Fruit fly (Drosophila melanogaster) whole organism, embryonic: ENCODE measurements around the gene Cpr11A.

Source experiments
- BEAF-32 ChIP-seq: fragments of 200-800 bp; sonication (Bioruptor generic); optimal IDR thresholded peaks from 3 replicates; lab custom pipeline; 2017; ENCODE audit warnings: missing biosample characterization, missing genetic modification characterization, mild to moderate bottlenecking, moderate library complexity, missing genetic modification reagents
- CG10431 ChIP-seq: fragments of 200-800 bp; sonication (Bioruptor generic); optimal IDR thresholded peaks from 3 replicates; lab custom pipeline; 2018; ENCODE audit warnings: missing biosample characterization, mild to moderate bottlenecking, missing genetic modification characterization
- CG10979 ChIP-seq: fragments of 200-800 bp; sonication (Bioruptor generic); optimal IDR thresholded peaks from 2 replicates; lab custom pipeline; 2018; ENCODE audit warnings: missing biosample characterization, mild to moderate bottlenecking, missing genetic modification characterization, moderate library complexity
- CG11247 ChIP-seq: fragments of 200-800 bp; sonication (Bioruptor generic); IDR thresholded peaks from 2 replicates; pipeline ENCODE4 v1.3.6; 2022; ENCODE audit warnings: missing biosample characterization, missing genetic modification characterization
- CG12942 ChIP-seq: fragments of 200-800 bp; sonication (Bioruptor generic); optimal IDR thresholded peaks from 3 replicates; lab custom pipeline; 2016; ENCODE audit warnings: missing biosample characterization, missing genetic modification characterization
- CG13287 ChIP-seq: fragments of 200-800 bp; sonication (Bioruptor generic); IDR thresholded peaks from 2 replicates; pipeline ENCODE4 v1.3.6; 2022; ENCODE audit warnings: missing biosample characterization, missing genetic modification characterization; ENCODE audit not compliant: partially characterized antibody
- CG14965 ChIP-seq: fragments of 200-800 bp; sonication (Bioruptor generic); optimal IDR thresholded peaks from 2 replicates; lab custom pipeline; 2016; ENCODE audit warnings: missing biosample characterization, missing genetic modification characterization, borderline replicate concordance
- CG15073 ChIP-seq: fragments of 200-800 bp; sonication (Bioruptor generic); optimal IDR thresholded peaks from 2 replicates; lab custom pipeline; 2016; ENCODE audit warnings: missing biosample characterization, missing genetic modification characterization
- CG1603 ChIP-seq: fragments of 200-800 bp; sonication (Bioruptor generic); optimal IDR thresholded peaks from 2 replicates; lab custom pipeline; 2019; ENCODE audit warnings: missing biosample characterization, mild to moderate bottlenecking, missing genetic modification characterization, moderate library complexity
- CG17361 ChIP-seq: fragments of 200-800 bp; sonication (Bioruptor generic); IDR thresholded peaks from 3 replicates; pipeline ENCODE4 v1.3.6; 2022; ENCODE audit warnings: missing biosample characterization, missing genetic modification characterization
- CG18262 ChIP-seq: fragments of 200-800 bp; optimal IDR thresholded peaks from 3 replicates; lab custom pipeline; 2019; ENCODE audit warnings: missing biosample characterization, mild to moderate bottlenecking, missing genetic modification characterization, moderate library complexity
- CG1832 ChIP-seq: fragments of 200-800 bp; sonication (Bioruptor generic); optimal IDR thresholded peaks from 2 replicates; lab custom pipeline; 2017; ENCODE audit warnings: missing biosample characterization, mild to moderate bottlenecking, missing genetic modification characterization, inconsistent platforms
- CG2712 ChIP-seq: fragments of 200-800 bp; optimal IDR thresholded peaks from 3 replicates; lab custom pipeline; 2019; ENCODE audit warnings: missing biosample characterization, mild to moderate bottlenecking, missing genetic modification characterization, moderate library complexity
- CG31224 ChIP-seq: fragments of 200-800 bp; sonication (Bioruptor generic); IDR thresholded peaks from 2 replicates; pipeline ENCODE4 v1.3.6; 2022; ENCODE audit warnings: missing biosample characterization, missing genetic modification characterization
- CG32532 ChIP-seq: fragments of 200-800 bp; sonication (Bioruptor generic); IDR thresholded peaks from 2 replicates; pipeline ENCODE4 v1.3.6; 2022; ENCODE audit warnings: missing biosample characterization, missing genetic modification characterization
- CG32772 ChIP-seq: fragments of 200-800 bp; sonication (Bioruptor generic); IDR thresholded peaks from 2 replicates; pipeline ENCODE4 v1.3.6; 2022; ENCODE audit warnings: missing biosample characterization, missing genetic modification characterization
- CG3281 ChIP-seq: fragments of 200-800 bp; sonication (Bioruptor generic); optimal IDR thresholded peaks from 3 replicates; lab custom pipeline; 2017; ENCODE audit warnings: missing biosample characterization, mild to moderate bottlenecking, missing genetic modification characterization
- CG4328 ChIP-seq: fragments of 200-800 bp; sonication (Bioruptor generic); optimal IDR thresholded peaks from 3 replicates; lab custom pipeline; 2017; ENCODE audit warnings: missing biosample characterization, missing genetic modification reagents, missing genetic modification characterization
- CG4360 ChIP-seq: fragments of 200-800 bp; sonication (Bioruptor generic); IDR thresholded peaks from 2 replicates; pipeline ENCODE4 v1.3.6; 2022; ENCODE audit warnings: missing biosample characterization, missing genetic modification characterization
- CG4730 ChIP-seq: fragments of 200-800 bp; sonication (Bioruptor generic); IDR thresholded peaks from 2 replicates; pipeline ENCODE4 v1.3.6; 2022; ENCODE audit warnings: missing biosample characterization, missing genetic modification characterization
- CG7839 ChIP-seq: fragments of 200-800 bp; sonication (Bioruptor generic); optimal IDR thresholded peaks from 3 replicates; lab custom pipeline; 2018; ENCODE audit warnings: missing biosample characterization, mild to moderate bottlenecking, missing genetic modification characterization, moderate library complexity
- Elba2 ChIP-seq: fragments of 200-800 bp; sonication (Bioruptor generic); optimal IDR thresholded peaks from 3 replicates; lab custom pipeline; 2016; ENCODE audit warnings: missing biosample characterization, missing genetic modification characterization
- PHDP ChIP-seq: fragments of 200-800 bp; sonication (Bioruptor generic); optimal IDR thresholded peaks from 3 replicates; lab custom pipeline; 2018; ENCODE audit warnings: missing biosample characterization, mild to moderate bottlenecking, missing genetic modification characterization, moderate library complexity
- Ptx1 ChIP-seq: fragments of 200-800 bp; sonication (Bioruptor generic); IDR thresholded peaks from 2 replicates; pipeline ENCODE4 v1.3.6; 2022; ENCODE audit warnings: missing biosample characterization, missing genetic modification characterization
- Xrp1 ChIP-seq: fragments of 200-800 bp; sonication (Bioruptor generic); IDR thresholded peaks from 2 replicates; pipeline ENCODE4 v1.3.6; 2022; ENCODE audit warnings: missing biosample characterization, missing genetic modification characterization
- aop ChIP-seq: fragments of 200-800 bp; sonication (Bioruptor generic); IDR thresholded peaks from 2 replicates; pipeline ENCODE4 v1.3.6; 2022; ENCODE audit warnings: missing biosample characterization, missing genetic modification characterization
- az2 ChIP-seq: fragments of 200-800 bp; sonication (Bioruptor generic); optimal IDR thresholded peaks from 3 replicates; lab custom pipeline; 2016; ENCODE audit warnings: missing biosample characterization, missing genetic modification characterization
- br ChIP-seq: fragments of >200 bp; optimal IDR thresholded peaks from 2 replicates; lab custom pipeline; 2017
- bsh ChIP-seq, 2 experiments: fragments of 200-800 bp; sonication (Bioruptor generic); optimal IDR thresholded peaks; 2 replicates each; lab custom pipeline; 2017 to 2018; ENCODE audit warnings: mild to moderate bottlenecking in 2 of 2, missing biosample characterization in 2 of 2, missing genetic modification characterization in 2 of 2, moderate library complexity in 1 of 2
- dimm ChIP-seq: fragments of 200-800 bp; sonication (Bioruptor generic); IDR thresholded peaks from 2 replicates; pipeline ENCODE4 v1.3.6; 2022; ENCODE audit warnings: missing biosample characterization, missing genetic modification characterization
- fd3F ChIP-seq: fragments of 200-800 bp; sonication (Bioruptor generic); optimal IDR thresholded peaks from 2 replicates; lab custom pipeline; 2018; ENCODE audit warnings: missing biosample characterization, mild to moderate bottlenecking, missing genetic modification characterization, moderate library complexity
- hb ChIP-seq: fragments of 200-800 bp; sonication (Bioruptor generic); IDR thresholded peaks from 3 replicates; pipeline ENCODE4 v1.3.6; 2022; ENCODE audit warnings: missing biosample characterization, missing genetic modification characterization; ENCODE audit not compliant: partially characterized antibody
- hth ChIP-seq: fragments of >200 bp; optimal IDR thresholded peaks from 2 replicates; lab custom pipeline; 2017; ENCODE audit warnings: inconsistent platforms
- jing ChIP-seq: fragments of 200-800 bp; sonication (Bioruptor generic); optimal IDR thresholded peaks from 2 replicates; lab custom pipeline; 2018; ENCODE audit warnings: missing biosample characterization, mild to moderate bottlenecking, missing genetic modification characterization
- jumu ChIP-seq: fragments of 200-800 bp; sonication (Bioruptor generic); optimal IDR thresholded peaks from 3 replicates; lab custom pipeline; 2016; ENCODE audit warnings: missing biosample characterization, missing genetic modification characterization
- ken ChIP-seq: fragments of 200-800 bp; sonication (Bioruptor generic); IDR thresholded peaks from 3 replicates; pipeline ENCODE4 v1.3.6; 2022; ENCODE audit warnings: missing biosample characterization, missing genetic modification characterization
- kni ChIP-seq: fragments of 200-800 bp; sonication (Bioruptor generic); optimal IDR thresholded peaks from 3 replicates; lab custom pipeline; 2017; ENCODE audit warnings: mild to moderate bottlenecking, missing biosample characterization, missing genetic modification reagents, missing genetic modification characterization
- lbe ChIP-seq: fragments of 200-800 bp; sonication (Bioruptor generic); optimal IDR thresholded peaks from 2 replicates; lab custom pipeline; 2016; ENCODE audit warnings: missing biosample characterization, mild to moderate bottlenecking, missing genetic modification characterization
- lmd ChIP-seq: fragments of 200-800 bp; sonication (Bioruptor generic); IDR thresholded peaks from 2 replicates; pipeline ENCODE4 v1.3.6; 2022; ENCODE audit warnings: missing biosample characterization, missing genetic modification characterization
- nmo ChIP-seq: fragments of 200-800 bp; sonication (Bioruptor generic); optimal IDR thresholded peaks from 2 replicates; lab custom pipeline; 2018; ENCODE audit warnings: missing biosample characterization, mild to moderate bottlenecking, missing genetic modification characterization, moderate library complexity
- pan ChIP-seq, 4 experiments: fragments of >200 bp in 3 of 4; fragments of 200-800 bp in 1 of 4; sonication (Bioruptor generic) in 1 of 4; optimal IDR thresholded peaks in 3 of 4; IDR thresholded peaks in 1 of 4; 2 replicates each; pipeline versions ENCODE4 v1.3.6 to Lab custom; 2017 to 2022; ENCODE audit warnings: missing biosample characterization in 2 of 4, missing genetic modification characterization in 2 of 4, mixed read lengths in 1 of 4
- phol ChIP-seq: fragments of 200-800 bp; sonication (Bioruptor generic); optimal IDR thresholded peaks from 3 replicates; lab custom pipeline; 2018; ENCODE audit warnings: missing biosample characterization, mild to moderate bottlenecking, missing genetic modification characterization, moderate library complexity
- sd ChIP-seq: fragments of 200-800 bp; sonication (Bioruptor generic); optimal IDR thresholded peaks from 3 replicates; lab custom pipeline; 2018; ENCODE audit warnings: missing biosample characterization, mild to moderate bottlenecking, missing genetic modification characterization, moderate library complexity
- sens ChIP-seq: fragments of 200-800 bp; sonication (Bioruptor generic); peaks from one replicate; lab custom pipeline; 2016; ENCODE audit warnings: missing biosample characterization, missing genetic modification characterization
- tll ChIP-seq, 2 experiments: fragments of 200-800 bp in 1 of 2; fragments of >200 bp in 1 of 2; sonication (Bioruptor generic) in 1 of 2; optimal IDR thresholded peaks; 2 replicates each; lab custom pipeline; 2017 to 2019; ENCODE audit warnings: missing biosample characterization in 2 of 2, missing genetic modification characterization in 2 of 2, mild to moderate bottlenecking in 1 of 2, moderate library complexity in 1 of 2
- ttk ChIP-seq: fragments of 200-800 bp; sonication (Bioruptor generic); IDR thresholded peaks from 2 replicates; pipeline ENCODE4 v2.1.2; 2022; ENCODE audit warnings: missing biosample characterization, missing genetic modification characterization
- zen ChIP-seq: fragments of 200-800 bp; sonication (Bioruptor generic); optimal IDR thresholded peaks from 3 replicates; lab custom pipeline; 2018; ENCODE audit warnings: missing biosample characterization, mild to moderate bottlenecking, missing genetic modification characterization, moderate library complexity
- zfh2 ChIP-seq: fragments of 200-800 bp; sonication (Bioruptor generic); optimal IDR thresholded peaks from 2 replicates; lab custom pipeline; 2016; ENCODE audit warnings: missing biosample characterization, missing genetic modification characterization

Cpr11A gene

DNA sequence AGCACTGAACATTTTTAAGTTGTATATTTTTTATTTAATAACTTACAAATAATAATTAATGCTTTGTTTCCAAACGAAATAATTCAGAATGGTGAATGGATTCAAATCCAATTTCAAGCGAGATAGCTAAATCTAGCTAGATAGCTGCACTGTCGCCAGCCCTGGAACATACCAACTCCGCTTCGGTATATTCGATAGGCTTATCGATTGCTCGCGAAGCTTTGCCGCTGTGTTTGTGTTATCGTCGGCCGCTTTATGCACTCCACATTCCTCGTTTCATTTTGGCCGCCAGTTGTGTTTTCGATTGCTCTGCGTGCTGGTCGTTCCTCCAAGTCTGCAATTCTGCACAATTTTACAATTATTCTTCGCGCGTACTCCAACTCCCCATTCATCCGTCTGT is 10.2 kb downstream of the Cpr11A start, which contains the start of gene mdu (continued):
- peak; percentile 47 for TF ChIP-seq phol
- TF ChIP-seq kni (GFP tag; lab: Kevin White, UChicago): no peak
- 0 out of 2 replicates have a peak, but pooled peaks have one; percentile 35 for TF ChIP-seq CG32532 (GFP tag; lab: Robert Waterston, UW)
- TF ChIP-seq hb: 0 out of 3 replicates have a peak, but pooled peaks have one; percentile 65
- peak; percentile 83 for TF ChIP-seq sd (tag; lab: Kevin White, UChicago)
- peak; percentile 46 for TF ChIP-seq CG7839 (tag; lab: Kevin White, UChicago)
- TF ChIP-seq BEAF-32 (GFP tag; lab: Kevin White, UChicago): peak; percentile 61
- peak; percentile 8 for TF ChIP-seq CG12942 (GFP tag; lab: Kevin White, UChicago)
- TF ChIP-seq dimm (GFP tag; lab: Robert Waterston, UW): no peak
- TF ChIP-seq az2: peak; percentile 23
- TF ChIP-seq zfh2 (GFP tag; lab: Kevin White, UChicago): peak; percentile 4
- peak; percentile 49 for TF ChIP-seq Elba2 (GFP tag; lab: Kevin White, UChicago)
- TF ChIP-seq lmd (GFP tag; lab: Robert Waterston, UW): peak; percentile 41; the same call in 1 of the 2 replicates
- no peak for TF ChIP-seq CG14965 (GFP tag; lab: Kevin White, UChicago)
- no peak for TF ChIP-seq jing
- TF ChIP-seq, all 482 proteins: peak for 109

DNA sequence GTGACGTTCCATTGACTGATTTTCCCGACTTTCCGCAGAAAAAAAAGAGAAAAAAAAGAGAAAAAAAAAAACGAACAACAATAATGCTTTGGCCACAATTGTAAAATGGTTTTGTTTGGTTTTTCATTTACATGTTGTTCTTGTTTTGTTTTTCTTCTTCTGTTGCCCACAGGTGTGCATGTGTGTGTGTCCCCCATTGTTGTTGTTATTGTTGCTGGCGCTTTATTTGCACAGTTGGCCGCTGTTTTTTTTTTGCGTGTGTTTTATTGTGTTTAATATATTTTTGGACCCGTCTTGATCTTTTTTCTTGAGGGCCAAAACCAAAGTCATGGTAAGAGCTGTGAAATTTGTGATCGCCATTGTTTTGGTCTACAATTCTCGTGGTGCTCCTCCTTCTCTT is 11.3 kb downstream of the Cpr11A start:
- TF ChIP-seq zen (tag; lab: Kevin White, UChicago): no peak
- no peak for TF ChIP-seq CG11247
- peak; percentile 2 for TF ChIP-seq sens (GFP tag; lab: Kevin White, UChicago)
- no peak for TF ChIP-seq nmo
- TF ChIP-seq CG1832 (GFP tag; lab: Kevin White, UChicago): no peak
- no peak for TF ChIP-seq CG1603
- TF ChIP-seq CG15073 (GFP tag; lab: Kevin White, UChicago): no peak
- no peak for TF ChIP-seq CG3281

DNA sequence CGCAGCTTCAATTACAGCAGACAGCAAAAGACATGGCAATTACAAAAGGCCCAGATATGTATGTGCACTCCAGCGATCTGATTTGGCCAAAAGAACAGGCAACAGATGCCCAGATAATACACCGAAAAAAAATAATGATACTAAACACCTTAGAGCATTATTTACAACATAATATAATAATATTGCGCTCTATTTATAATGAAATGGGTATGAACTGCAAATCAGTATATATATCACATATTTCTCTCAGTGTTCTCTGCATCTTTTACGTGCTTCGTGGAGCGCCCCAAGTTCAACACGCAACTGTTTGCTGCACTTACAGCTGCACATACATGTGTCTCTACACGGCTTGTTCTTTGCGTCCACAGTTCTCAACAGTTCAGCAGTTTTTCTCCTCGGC is 20.8 kb downstream of the Cpr11A start:
- TF ChIP-seq bsh (GFP tag; optimal IDR thresholded peaks at IDR 0.05; lab: Kevin White, UChicago) (peak; percentile 20 to 31), fd3F (GFP tag; lab: Kevin White, UChicago) (no peak), aop (GFP tag; lab: Robert Waterston, UW) (no peak), lbe (GFP tag; lab: Kevin White, UChicago) (peak; percentile 35), pan (optimal IDR thresholded peaks at IDR 0.05; lab: Kevin White, UChicago) (no peak), pan (GFP tag; optimal IDR thresholded peaks at IDR 0.05 in 1 of 2, IDR thresholded peaks at IDR 0.05 in 1 of 2) (peak in 1 of 2 experiments; percentile 44), hth (lab: Kevin White, UChicago) (no peak), CG31224 (GFP tag; lab: Robert Waterston, UW) (no peak), CG13287 (no peak), CG32772 (GFP tag; lab: Robert Waterston, UW) (peak; percentile 24; the same call in 1 of the 2 replicates), CG4328 (GFP tag; lab: Kevin White, UChicago) (no peak), CG7839 (tag; lab: Kevin White, UChicago) (peak; percentile 7), Ptx1 (GFP tag; lab: Robert Waterston, UW) (peak; percentile 42), CG4730 (peak; percentile 17; the same call in 1 of the 2 replicates), ttk (GFP tag; lab: Robert Waterston, UW) (0 out of 2 replicates have a peak, but pooled peaks have one; percentile 22), CG10979 (tag; lab: Kevin White, UChicago) (peak; percentile 12), br (lab: Kevin White, UChicago) (no peak), sens (GFP tag; lab: Kevin White, UChicago) (peak; percentile 84), CG10431 (GFP tag; lab: Kevin White, UChicago) (no peak), CG2712 (tag; lab: Kevin White, UChicago) (peak; percentile 48), jumu (GFP tag; lab: Kevin White, UChicago) (no peak), CG4360 (GFP tag; lab: Robert Waterston, UW) (no peak), CG17361 (0 out of 3 replicates have a peak, but pooled peaks have one; percentile 17), ken (GFP tag; lab: Robert Waterston, UW) (no peak), PHDP (tag; lab: Kevin White, UChicago) (no peak), CG18262 (tag; lab: Kevin White, UChicago) (peak; percentile 41), tll (GFP tag; optimal IDR thresholded peaks at IDR 0.05; lab: Kevin White, UChicago) (no peak), Xrp1 (GFP tag; lab: Robert Waterston, UW) (peak; percentile 56), CG1603 (peak; percentile 25)
